Fruit fly (Drosophila melanogaster): ENCODE results near the gene pes.
A peak's percentile ranks its signal among the peaks of the same experiment; 100 is the strongest.

pes gene

dm6 chr2L:8004072-8004471 lies 10.1 kb upstream of the pes start, which contains the start of gene Wwox:
Gene Wwox, minus strand, starts transcription at chr2L:8004286.
- TF ChIP-seq Myc (optimal IDR thresholded peaks at IDR 0.05) (peak; percentile 33), Vsx2 (GFP tag; optimal IDR thresholded peaks at IDR 0.05; ENCODE audit: partially characterized antibody) (no peak), OdsH (GFP tag; optimal IDR thresholded peaks at IDR 0.05) (no peak), h (GFP tag; optimal IDR thresholded peaks at IDR 0.05) (no peak), woc (GFP tag; optimal IDR thresholded peaks at IDR 0.05) (no peak), Abd-B (GFP tag; optimal IDR thresholded peaks at IDR 0.05) (no peak), Hr78 (GFP tag; optimal IDR thresholded peaks at IDR 0.05) (no peak), usp (GFP tag; optimal IDR thresholded peaks at IDR 0.05) (no peak), lola (GFP tag; optimal IDR thresholded peaks at IDR 0.05) (no peak), CG9705 (GFP tag; optimal IDR thresholded peaks at IDR 0.05) (no peak), pan (optimal IDR thresholded peaks at IDR 0.05) (no peak), Dfd (GFP tag; optimal IDR thresholded peaks at IDR 0.05) (no peak), psq (GFP tag; optimal IDR thresholded peaks at IDR 0.05) (no peak), sage (GFP tag; optimal IDR thresholded peaks at IDR 0.05) (peak; percentile 26), rgr (GFP tag; optimal IDR thresholded peaks at IDR 0.05) (peak; percentile 87), ey (GFP tag; optimal IDR thresholded peaks at IDR 0.05) (no peak), foxo (GFP tag; optimal IDR thresholded peaks at IDR 0.05) (peak in 1 of 2 experiments; percentile 44), brk (GFP tag; optimal IDR thresholded peaks at IDR 0.05) (peak; percentile 32), Hr83 (GFP tag; optimal IDR thresholded peaks at IDR 0.05; ENCODE audit: poor library complexity, severe bottlenecking) (no peak), dl (GFP tag; optimal IDR thresholded peaks at IDR 0.05; ENCODE audit: insufficient read depth in 1 of 2, partially characterized antibody in 2 of 2) (no peak), dmrt93B (GFP tag; optimal IDR thresholded peaks at IDR 0.05) (no peak)

dm6 chr2L:8001694-8002627 lies 8.0 kb upstream of the pes start:
- TF ChIP-seq Jra (GFP tag; optimal IDR thresholded peaks at IDR 0.05) = peak; percentile 21
- TF ChIP-seq foxo (GFP tag; optimal IDR thresholded peaks at IDR 0.05) = peak in 1 of 2 experiments; percentile 80
- peak; percentile 76 for TF ChIP-seq Sp1 (GFP tag; optimal IDR thresholded peaks at IDR 0.05)
- no peak for TF ChIP-seq Mio (GFP tag; optimal IDR thresholded peaks at IDR 0.05)
- no peak for TF ChIP-seq Rel (GFP tag; optimal IDR thresholded peaks at IDR 0.05)
- TF ChIP-seq Rel (tag; optimal IDR thresholded peaks at IDR 0.05) = peak; percentile 5
- no peak for TF ChIP-seq Hr83 (GFP tag; optimal IDR thresholded peaks at IDR 0.05; ENCODE audit: poor library complexity, severe bottlenecking)
- peak; percentile 62 for TF ChIP-seq rgr (GFP tag; optimal IDR thresholded peaks at IDR 0.05)
- no peak for TF ChIP-seq Vsx2 (GFP tag; optimal IDR thresholded peaks at IDR 0.05; ENCODE audit: partially characterized antibody)
- peak; percentile 65 for TF ChIP-seq psq (GFP tag; optimal IDR thresholded peaks at IDR 0.05)
- TF ChIP-seq br (GFP tag; optimal IDR thresholded peaks at IDR 0.05) = peak; percentile 82
- no peak for TF ChIP-seq tai (GFP tag; optimal IDR thresholded peaks at IDR 0.05)
- peak; percentile 57 for TF ChIP-seq dmrt93B (GFP tag; optimal IDR thresholded peaks at IDR 0.05)
- TF ChIP-seq GATAd (GFP tag; optimal IDR thresholded peaks at IDR 0.05) = no peak
- TF ChIP-seq OdsH (GFP tag; optimal IDR thresholded peaks at IDR 0.05) = peak; percentile 69
- peak; percentile 55 for TF ChIP-seq woc (GFP tag; optimal IDR thresholded peaks at IDR 0.05)
- peak; percentile 76 for TF ChIP-seq HLH106 (tag; optimal IDR thresholded peaks at IDR 0.05)
- TF ChIP-seq h (GFP tag; optimal IDR thresholded peaks at IDR 0.05) = peak; percentile 82
- peak; percentile 32 for TF ChIP-seq sage (GFP tag; optimal IDR thresholded peaks at IDR 0.05)
- peak; percentile 35 for TF ChIP-seq brk (GFP tag; optimal IDR thresholded peaks at IDR 0.05)
- TF ChIP-seq lola (GFP tag; optimal IDR thresholded peaks at IDR 0.05) = no peak
- peak; percentile 69 for TF ChIP-seq fru (GFP tag; optimal IDR thresholded peaks at IDR 0.05)
- peak; percentile 33 for TF ChIP-seq CG32264 (GFP tag; optimal IDR thresholded peaks at IDR 0.05)
- TF ChIP-seq ey (GFP tag; optimal IDR thresholded peaks at IDR 0.05) = peak; percentile 76
- peak; percentile 89 for TF ChIP-seq sv (GFP tag; optimal IDR thresholded peaks at IDR 0.05)
- peak; percentile 12 for TF ChIP-seq Hnf4 (GFP tag; optimal IDR thresholded peaks at IDR 0.05)

- no peak for TF ChIP-seq Vsx2 (GFP tag; optimal IDR thresholded peaks at IDR 0.05; ENCODE audit: partially characterized antibody)
- peak; percentile 91 for TF ChIP-seq h (GFP tag; optimal IDR thresholded peaks at IDR 0.05)
- TF ChIP-seq lola (GFP tag; optimal IDR thresholded peaks at IDR 0.05) = no peak
- no peak for TF ChIP-seq jim (GFP tag; optimal IDR thresholded peaks at IDR 0.05)
- TF ChIP-seq pan (optimal IDR thresholded peaks at IDR 0.05) = no peak
- no peak for TF ChIP-seq GATAd (GFP tag; optimal IDR thresholded peaks at IDR 0.05)
- no peak for TF ChIP-seq Hr78 (GFP tag; optimal IDR thresholded peaks at IDR 0.05)
- TF ChIP-seq fru (GFP tag; optimal IDR thresholded peaks at IDR 0.05) = peak; percentile 96
- TF ChIP-seq Abd-B (GFP tag; optimal IDR thresholded peaks at IDR 0.05) = no peak
- no peak for TF ChIP-seq brk (GFP tag; optimal IDR thresholded peaks at IDR 0.05)
- TF ChIP-seq foxo (GFP tag; optimal IDR thresholded peaks at IDR 0.05) = peak; percentile 39 to 92
- peak; percentile 80 for TF ChIP-seq Sp1 (GFP tag; optimal IDR thresholded peaks at IDR 0.05)
- TF ChIP-seq Dif (GFP tag; optimal IDR thresholded peaks at IDR 0.05; ENCODE audit: partially characterized antibody) = no peak
- TF ChIP-seq Rel (GFP tag; optimal IDR thresholded peaks at IDR 0.05) = peak; percentile 55
- peak; percentile 24 for TF ChIP-seq Rel (tag; optimal IDR thresholded peaks at IDR 0.05)
- peak; percentile 37 for TF ChIP-seq Myc (optimal IDR thresholded peaks at IDR 0.05)
- peak; percentile 74 for TF ChIP-seq CG32264 (GFP tag; optimal IDR thresholded peaks at IDR 0.05)
- peak; percentile 92 for TF ChIP-seq ey (GFP tag; optimal IDR thresholded peaks at IDR 0.05)
- peak; percentile 4 for TF ChIP-seq CG9705 (GFP tag; optimal IDR thresholded peaks at IDR 0.05)
- TF ChIP-seq br (GFP tag; optimal IDR thresholded peaks at IDR 0.05) = peak; percentile 91
- TF ChIP-seq rgr (GFP tag; optimal IDR thresholded peaks at IDR 0.05) = peak; percentile 84
- no peak for TF ChIP-seq Hr83 (GFP tag; optimal IDR thresholded peaks at IDR 0.05; ENCODE audit: poor library complexity, severe bottlenecking)
- TF ChIP-seq OdsH (GFP tag; optimal IDR thresholded peaks at IDR 0.05) = peak; percentile 81
- TF ChIP-seq Mio (GFP tag; optimal IDR thresholded peaks at IDR 0.05) = peak; percentile 12
- TF ChIP-seq tai (GFP tag; optimal IDR thresholded peaks at IDR 0.05) = no peak
- no peak for TF ChIP-seq Jra (GFP tag; optimal IDR thresholded peaks at IDR 0.05)
- TF ChIP-seq sage (GFP tag; optimal IDR thresholded peaks at IDR 0.05) = peak; percentile 56
- no peak for TF ChIP-seq dl (GFP tag; optimal IDR thresholded peaks at IDR 0.05; ENCODE audit: insufficient read depth in 1 of 2, partially characterized antibody in 2 of 2)
- no peak for TF ChIP-seq usp (GFP tag; optimal IDR thresholded peaks at IDR 0.05)
- peak; percentile 89 for TF ChIP-seq woc (GFP tag; optimal IDR thresholded peaks at IDR 0.05)
- TF ChIP-seq N (GFP tag; optimal IDR thresholded peaks at IDR 0.05) = no peak
- peak; percentile 85 for TF ChIP-seq Hnf4 (GFP tag; optimal IDR thresholded peaks at IDR 0.05)
- TF ChIP-seq HLH106 (tag; optimal IDR thresholded peaks at IDR 0.05) = peak; percentile 87
These were observed 6.6 kb upstream of the pes start for dm6 chr2L:8000578-8001040.

All from whole organism, wandering third instar larva.